Worm (Caenorhabditis elegans) whole organism, L1 larva: ENCODE measurements around the gene C17C3.11.

ENCODE experiments used
- grh-1 ChIP-seq: fragments of 200-800 bp; sonication (Bioruptor generic); IDR thresholded peaks from 2 replicates; pipeline ENCODE4 v1.3.6; 2022; ENCODE audit warnings: missing genetic modification reagents, missing genetic modification characterization, missing compliant biosample characterization
- isw-1 ChIP-seq: fragments of 200-800 bp; sonication (Bioruptor generic); IDR thresholded peaks from 2 replicates; pipeline ENCODE4 v1.3.6; 2022; ENCODE audit warnings: missing genetic modification characterization, missing compliant biosample characterization
- nhr-11 ChIP-seq: fragments of 150-350 bp; optimal IDR thresholded peaks from 2 replicates; lab custom pipeline; 2014; ENCODE audit warnings: missing biosample characterization, missing genetic modification characterization
- nhr-19 ChIP-seq: fragments of 200-800 bp; sonication (Bioruptor generic); conservative IDR thresholded peaks from 2 replicates; pipeline ENCODE4 v1.3.6; 2022; ENCODE audit warnings: missing genetic modification characterization, missing compliant biosample characterization
- nhr-47 ChIP-seq: sonication (generic microtip); optimal IDR thresholded peaks from 2 replicates; lab custom pipeline; 2016; ENCODE audit warnings: mild to moderate bottlenecking, missing genetic modification characterization, moderate library complexity, missing compliant biosample characterization
- nhr-90 ChIP-seq: sonication (generic microtip); optimal IDR thresholded peaks from 2 replicates; lab custom pipeline; 2016; ENCODE audit warnings: mild to moderate bottlenecking, missing genetic modification characterization, missing compliant biosample characterization; ENCODE audit not compliant: poor library complexity
- skn-1 ChIP-seq: fragments of 150-350 bp; optimal IDR thresholded peaks from 2 replicates; lab custom pipeline; 2014; ENCODE audit warnings: missing biosample characterization, missing genetic modification characterization
- sptf-1 ChIP-seq: fragments of 150-350 bp; optimal IDR thresholded peaks from 2 replicates; lab custom pipeline; 2014; ENCODE audit warnings: missing biosample characterization, missing genetic modification characterization
- unc-62 ChIP-seq: fragments of 150-350 bp; optimal IDR thresholded peaks from 2 replicates; lab custom pipeline; 2014; ENCODE audit warnings: missing biosample characterization, missing genetic modification reagents, missing genetic modification characterization

The C17C3.11 gene

ce11 chrII:5587794-5588193, 50.2 kb downstream of the C17C3.11 start:
- TF ChIP-seq nhr-19 (no peak), nhr-11 (tag; lab: Kevin White, UChicago) (no peak), isw-1 (GFP tag; lab: Robert Waterston, UW) (no peak), skn-1 (tag; lab: Kevin White, UChicago) (no peak), sptf-1 (no peak), nhr-90 (no peak), nhr-47 (tag; lab: Kevin White, UChicago) (no peak), unc-62 (GFP tag; lab: Kevin White, UChicago) (no peak), grh-1 (GFP tag; lab: Robert Waterston, UW) (no peak)
